Fruit fly (Drosophila melanogaster): ENCODE measurements around the gene RNaseX25.

Gene RNaseX25

DNA sequence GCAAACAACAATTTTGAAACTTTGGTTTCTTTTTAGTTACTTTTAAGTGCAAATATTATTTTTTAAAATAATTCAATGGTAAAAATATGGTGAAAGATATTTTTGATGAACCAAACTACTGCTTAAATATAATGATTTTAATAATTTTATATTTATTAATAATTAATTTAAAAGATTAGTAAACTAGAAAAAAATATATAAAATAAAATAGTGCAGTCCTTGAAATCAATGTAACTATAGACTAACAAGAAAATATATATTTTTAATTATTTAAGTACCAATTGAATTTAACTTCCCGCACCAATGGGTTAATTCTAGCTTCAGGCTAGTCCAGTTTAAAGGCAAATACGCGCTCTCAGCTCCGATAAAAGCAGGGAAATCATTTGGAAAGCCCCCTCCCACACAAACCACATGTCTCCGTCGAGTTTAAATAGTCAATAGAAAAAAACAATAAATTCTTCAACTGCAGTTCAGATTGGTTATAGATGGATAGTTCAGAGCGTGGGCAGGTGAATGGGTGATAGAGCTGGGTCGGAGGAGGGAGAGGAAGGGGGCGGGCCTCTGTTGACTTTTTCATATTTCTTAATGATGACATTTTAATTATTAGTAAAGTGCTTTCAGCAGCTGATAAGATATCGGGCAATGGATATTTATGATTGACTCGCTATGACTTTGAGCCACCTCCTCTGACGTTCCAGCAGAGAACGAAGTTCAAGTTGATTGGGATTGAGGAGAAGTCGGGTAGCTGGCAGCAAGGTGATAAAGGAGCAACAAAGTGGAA, 8.2 kb upstream of the RNaseX25 start (continued):
- TF ChIP-seq Trl (optimal IDR thresholded peaks at IDR 0.05), result no peak
- TF ChIP-seq Trl (GFP tag; optimal IDR thresholded peaks at IDR 0.05), result no peak
- no peak for TF ChIP-seq row (GFP tag; IDR thresholded peaks at IDR 0.05)
- TF ChIP-seq unpg (GFP tag; optimal IDR thresholded peaks at IDR 0.05), result no peak
- peak; percentile 57 for TF ChIP-seq CoRest (tag; optimal IDR thresholded peaks at IDR 0.05)
- no peak for TF ChIP-seq CHES-1-like (GFP tag; optimal IDR thresholded peaks at IDR 0.05)
- TF ChIP-seq sqz (GFP tag; optimal IDR thresholded peaks at IDR 0.05), result peak; percentile 63
- TF ChIP-seq Sry-δ (GFP tag; optimal IDR thresholded peaks at IDR 0.05), result no peak
- TF ChIP-seq CG7963 (GFP tag; IDR thresholded peaks at IDR 0.05; ENCODE audit: partially characterized antibody), result no peak
- no peak for TF ChIP-seq HHEX (GFP tag; optimal IDR thresholded peaks at IDR 0.05)
- TF ChIP-seq mam (GFP tag; optimal IDR thresholded peaks at IDR 0.05), result no peak
- TF ChIP-seq Chrac-16 (GFP tag; optimal IDR thresholded peaks at IDR 0.05), result no peak
- no peak for TF ChIP-seq shn (GFP tag; optimal IDR thresholded peaks at IDR 0.05)
- TF ChIP-seq CG10321 (GFP tag; IDR thresholded peaks at IDR 0.05), result no peak
- 0 out of 3 replicates have a peak, but pooled peaks have one; percentile 7 for TF ChIP-seq zfh1 (GFP tag; IDR thresholded peaks at IDR 0.05)
- TF ChIP-seq stwl (tag; optimal IDR thresholded peaks at IDR 0.05), result no peak
- no peak for TF ChIP-seq CG12942 (GFP tag; optimal IDR thresholded peaks at IDR 0.05)
- no peak for TF ChIP-seq ara (GFP tag; IDR thresholded peaks at IDR 0.05)
- no peak for TF ChIP-seq Bteb2 (GFP tag; optimal IDR thresholded peaks at IDR 0.05)
- no peak for TF ChIP-seq Pdp1 (GFP tag; optimal IDR thresholded peaks at IDR 0.05)
- no peak for TF ChIP-seq Six4 (GFP tag; optimal IDR thresholded peaks at IDR 0.05)
- TF ChIP-seq CG11504 (tag; optimal IDR thresholded peaks at IDR 0.05), result peak; percentile 73
- TF ChIP-seq chm (GFP tag; IDR thresholded peaks at IDR 0.05), result 0 out of 2 replicates have a peak, but pooled peaks have one; percentile 21
- TF ChIP-seq chif (GFP tag; optimal IDR thresholded peaks at IDR 0.05), result no peak
- peak; percentile 17 for TF ChIP-seq ATbp (GFP tag; optimal IDR thresholded peaks at IDR 0.05)
- no peak for TF ChIP-seq Hmx (GFP tag; optimal IDR thresholded peaks at IDR 0.05)
- no peak for TF ChIP-seq bigmax (GFP tag; optimal IDR thresholded peaks at IDR 0.05)
- no peak for TF ChIP-seq HLHmδ (GFP tag; optimal IDR thresholded peaks at IDR 0.05)
- TF ChIP-seq bab2 (GFP tag; optimal IDR thresholded peaks at IDR 0.05), result no peak
- no peak for TF ChIP-seq Usf (GFP tag; optimal IDR thresholded peaks at IDR 0.05)
- no peak for TF ChIP-seq lmd (GFP tag; IDR thresholded peaks at IDR 0.05)
- no peak for TF ChIP-seq pzg (GFP tag; optimal IDR thresholded peaks at IDR 0.05)
- TF ChIP-seq ato (GFP tag; IDR thresholded peaks at IDR 0.05; ENCODE audit: partially characterized antibody), result no peak
- no peak for TF ChIP-seq CG15073 (GFP tag; optimal IDR thresholded peaks at IDR 0.05)
- peak; percentile 48 for TF ChIP-seq CG10979 (tag; optimal IDR thresholded peaks at IDR 0.05)
- no peak for TF ChIP-seq C15 (GFP tag; IDR thresholded peaks at IDR 0.05)
- TF ChIP-seq hth (optimal IDR thresholded peaks at IDR 0.05), result no peak
- TF ChIP-seq CG14860 (GFP tag; IDR thresholded peaks at IDR 0.05; ENCODE audit: partially characterized antibody), result no peak
- TF ChIP-seq Sox100B (GFP tag; optimal IDR thresholded peaks at IDR 0.05), result peak; percentile 54
- TF ChIP-seq CG31388 (GFP tag; optimal IDR thresholded peaks at IDR 0.05), result no peak
- TF ChIP-seq CG17912 (GFP tag; optimal IDR thresholded peaks at IDR 0.05), result no peak
- no peak for TF ChIP-seq CkIIα-i1 (GFP tag; IDR thresholded peaks at IDR 0.05)
- peak; percentile 30 for TF ChIP-seq PHDP (tag; optimal IDR thresholded peaks at IDR 0.05)
- TF ChIP-seq wdn (GFP tag; IDR thresholded peaks at IDR 0.05), result no peak
- TF ChIP-seq CG13424 (tag; optimal IDR thresholded peaks at IDR 0.05), result peak; percentile 48
- TF ChIP-seq HmgZ (tag; optimal IDR thresholded peaks at IDR 0.05), result no peak
- peak; percentile 55 for TF ChIP-seq CG14710 (tag; optimal IDR thresholded peaks at IDR 0.05)
- no peak for TF ChIP-seq Hey (tag; optimal IDR thresholded peaks at IDR 0.05)
- TF ChIP-seq odd (GFP tag; optimal IDR thresholded peaks at IDR 0.05), result no peak
- TF ChIP-seq CG4360 (GFP tag; IDR thresholded peaks at IDR 0.05), result no peak

Measured in whole organism, embryonic.